Worm (Caenorhabditis elegans): ENCODE data around the gene ufc-1.
A peak's percentile ranks its signal among the peaks of the same experiment; 100 is the strongest.

The ufc-1 gene

DNA sequence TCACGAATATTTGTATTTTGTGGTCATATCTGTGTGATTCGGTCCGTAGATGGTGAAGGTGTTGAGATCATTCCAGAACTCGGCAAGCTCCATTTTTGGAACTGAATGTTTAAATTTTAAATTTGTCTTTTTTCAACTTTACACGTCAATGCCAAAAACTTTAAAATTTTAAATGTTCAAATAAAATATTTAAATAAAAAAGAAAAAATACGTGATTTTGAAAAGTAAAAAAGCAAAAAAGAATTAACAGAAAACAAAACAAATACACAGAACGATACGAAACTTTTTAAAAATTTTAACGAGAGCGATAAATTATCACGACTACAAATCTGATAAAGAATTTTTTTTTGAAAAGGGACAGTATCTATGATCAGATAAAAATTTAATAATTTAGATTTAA, 2.9 kb downstream of the ufc-1 start, which contains the start of gene elo-4:
elo-4 (minus strand) TSS at position 101 of the 400 bp plus-strand sequence.
- TF ChIP-seq ztf-23 (GFP tag; IDR thresholded peaks at IDR 0.05) (no peak), flt-1 (GFP tag; IDR thresholded peaks at IDR 0.05) (no peak), cog-1 (tag; optimal IDR thresholded peaks at IDR 0.05) (no peak), klf-2 (GFP tag; conservative IDR thresholded peaks at IDR 0.05) (no peak), tab-1 (GFP tag; IDR thresholded peaks at IDR 0.05) (no peak), ztf-29 (GFP tag; IDR thresholded peaks at IDR 0.05) (no peak), T22C8.4 (GFP tag; IDR thresholded peaks at IDR 0.05) (no peak)

DNA sequence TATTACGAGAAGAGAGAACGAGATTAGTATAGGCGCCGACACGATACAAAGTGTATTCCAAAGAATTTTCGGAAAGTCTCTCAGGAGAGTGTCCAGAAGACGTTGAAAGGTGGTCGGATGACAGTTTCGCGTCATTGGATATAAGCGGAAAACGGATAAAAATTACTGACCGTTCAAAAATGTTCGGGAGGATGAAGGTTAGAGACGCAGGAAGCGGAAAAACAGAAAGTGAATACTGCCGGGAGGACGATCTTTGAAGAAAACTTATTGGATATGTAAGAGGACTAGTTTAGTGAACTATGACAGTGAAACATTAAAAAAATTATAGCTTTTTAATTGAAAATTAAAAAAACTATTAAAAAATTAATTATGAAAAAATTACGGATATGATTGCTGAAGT, 3.8 kb downstream of the ufc-1 start:
- TF ChIP-seq med-1 (GFP tag; optimal IDR thresholded peaks at IDR 0.05; ENCODE audit: insufficient read depth) = no peak
- no peak for TF ChIP-seq flt-1 (GFP tag; IDR thresholded peaks at IDR 0.05)
- TF ChIP-seq cog-1 (tag; optimal IDR thresholded peaks at IDR 0.05) = no peak
- TF ChIP-seq tab-1 (GFP tag; IDR thresholded peaks at IDR 0.05) = no peak
- no peak for TF ChIP-seq ztf-29 (GFP tag; IDR thresholded peaks at IDR 0.05)
- no peak for TF ChIP-seq T22C8.4 (GFP tag; IDR thresholded peaks at IDR 0.05)
- TF ChIP-seq klf-2 (GFP tag; conservative IDR thresholded peaks at IDR 0.05) = no peak
- TF ChIP-seq ztf-23 (GFP tag; IDR thresholded peaks at IDR 0.05) = no peak
- no peak for TF ChIP-seq ref-1 (GFP tag; conservative IDR thresholded peaks at IDR 0.05)

- no peak for TF ChIP-seq ztf-29 (GFP tag; IDR thresholded peaks at IDR 0.05)
- TF ChIP-seq ref-1 (GFP tag; conservative IDR thresholded peaks at IDR 0.05) = no peak
Measured at ce11 chrIII:9336807-9337206, 5.5 kb downstream of the ufc-1 start.

DNA sequence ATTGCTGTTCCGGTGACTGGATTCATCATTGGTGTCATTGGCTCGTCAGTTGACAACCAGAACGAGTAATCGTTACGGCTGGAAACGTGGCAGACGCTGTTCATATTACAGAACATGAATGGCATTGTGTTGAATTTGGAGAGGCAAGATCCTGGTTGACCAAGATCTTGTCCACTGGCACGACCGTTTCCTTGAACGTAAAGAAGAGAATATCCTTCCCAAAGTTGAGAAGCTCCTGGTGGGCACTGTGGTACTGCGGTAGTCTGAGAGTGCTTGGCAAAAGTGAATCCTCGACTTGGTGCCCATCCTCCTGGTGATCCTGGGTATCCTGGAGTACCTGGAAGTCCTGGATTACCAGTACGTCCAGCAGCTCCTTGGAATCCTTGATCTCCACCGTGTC, 6.7 kb downstream of the ufc-1 start:
- TF ChIP-seq klf-2 (GFP tag; conservative IDR thresholded peaks at IDR 0.05) (no peak), flt-1 (GFP tag; IDR thresholded peaks at IDR 0.05) (no peak), med-1 (GFP tag; optimal IDR thresholded peaks at IDR 0.05; ENCODE audit: insufficient read depth) (no peak), cog-1 (tag; optimal IDR thresholded peaks at IDR 0.05) (no peak), tab-1 (GFP tag; IDR thresholded peaks at IDR 0.05) (no peak), ztf-23 (GFP tag; IDR thresholded peaks at IDR 0.05) (no peak), ref-1 (GFP tag; conservative IDR thresholded peaks at IDR 0.05) (no peak), ztf-29 (GFP tag; IDR thresholded peaks at IDR 0.05) (no peak), T22C8.4 (GFP tag; IDR thresholded peaks at IDR 0.05) (no peak)

DNA sequence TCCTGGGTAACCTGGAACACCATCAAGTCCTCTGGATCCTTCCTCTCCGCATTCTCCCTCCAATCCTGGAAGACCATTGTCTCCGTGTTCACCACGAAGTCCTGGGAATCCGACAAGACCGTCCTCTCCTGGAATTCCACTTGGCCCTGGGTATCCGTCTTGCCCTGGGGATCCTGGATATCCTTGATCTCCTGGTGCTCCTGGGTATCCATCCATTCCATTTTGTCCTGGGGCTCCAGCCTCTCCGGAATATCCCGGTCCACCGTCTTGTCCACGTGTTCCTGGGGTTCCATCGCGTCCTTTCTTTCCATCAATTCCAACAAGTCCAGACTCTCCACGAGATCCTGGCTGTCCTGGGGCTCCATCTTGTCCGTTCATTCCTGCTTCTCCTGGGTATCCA, 8.7 kb downstream of the ufc-1 start:
- TF ChIP-seq ref-1 (GFP tag; conservative IDR thresholded peaks at IDR 0.05) (no peak), cog-1 (tag; optimal IDR thresholded peaks at IDR 0.05) (no peak), ztf-23 (GFP tag; IDR thresholded peaks at IDR 0.05) (no peak), tab-1 (GFP tag; IDR thresholded peaks at IDR 0.05) (no peak), ztf-29 (GFP tag; IDR thresholded peaks at IDR 0.05) (no peak), flt-1 (GFP tag; IDR thresholded peaks at IDR 0.05) (no peak), med-1 (GFP tag; optimal IDR thresholded peaks at IDR 0.05; ENCODE audit: insufficient read depth) (no peak)

- TF ChIP-seq klf-2 (GFP tag; conservative IDR thresholded peaks at IDR 0.05) (no peak), T22C8.4 (GFP tag; IDR thresholded peaks at IDR 0.05) (no peak), flt-1 (GFP tag; IDR thresholded peaks at IDR 0.05) (no peak), ref-1 (GFP tag; conservative IDR thresholded peaks at IDR 0.05) (no peak), tab-1 (GFP tag; IDR thresholded peaks at IDR 0.05) (no peak), cog-1 (tag; optimal IDR thresholded peaks at IDR 0.05) (no peak), ztf-29 (GFP tag; IDR thresholded peaks at IDR 0.05) (no peak), ztf-23 (GFP tag; IDR thresholded peaks at IDR 0.05) (no peak), med-1 (GFP tag; optimal IDR thresholded peaks at IDR 0.05; ENCODE audit: insufficient read depth) (no peak)
Measured at ce11 chrIII:9344347-9344746, 13.0 kb downstream of the ufc-1 start, which contains the start of gene emb-9. emb-9 (minus strand) TSS chrIII:9344447.

DNA sequence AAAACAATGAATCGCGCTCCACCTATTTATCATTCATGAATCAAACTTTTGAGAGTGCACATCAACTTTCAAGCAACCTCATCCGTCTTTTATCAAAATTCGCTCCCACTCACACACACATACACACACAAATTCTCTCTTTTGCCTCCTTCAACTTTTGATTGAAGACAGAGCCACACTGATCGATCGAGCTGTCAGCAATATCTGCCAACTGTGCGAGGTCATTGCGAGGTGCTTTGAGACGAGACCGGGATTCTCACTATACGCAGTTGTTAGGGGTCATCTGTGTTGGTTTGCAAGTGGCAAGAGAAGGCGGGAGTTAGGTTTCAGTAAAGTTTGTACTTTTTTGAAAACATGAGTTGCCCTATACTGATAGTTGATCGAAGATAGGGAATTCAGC, 14.8 kb downstream of the ufc-1 start:
- no peak for TF ChIP-seq ztf-23 (GFP tag; IDR thresholded peaks at IDR 0.05)
- TF ChIP-seq ztf-29 (GFP tag; IDR thresholded peaks at IDR 0.05) = no peak
- TF ChIP-seq T22C8.4 (GFP tag; IDR thresholded peaks at IDR 0.05) = no peak
- TF ChIP-seq flt-1 (GFP tag; IDR thresholded peaks at IDR 0.05) = no peak
- TF ChIP-seq klf-2 (GFP tag; conservative IDR thresholded peaks at IDR 0.05) = no peak

DNA sequence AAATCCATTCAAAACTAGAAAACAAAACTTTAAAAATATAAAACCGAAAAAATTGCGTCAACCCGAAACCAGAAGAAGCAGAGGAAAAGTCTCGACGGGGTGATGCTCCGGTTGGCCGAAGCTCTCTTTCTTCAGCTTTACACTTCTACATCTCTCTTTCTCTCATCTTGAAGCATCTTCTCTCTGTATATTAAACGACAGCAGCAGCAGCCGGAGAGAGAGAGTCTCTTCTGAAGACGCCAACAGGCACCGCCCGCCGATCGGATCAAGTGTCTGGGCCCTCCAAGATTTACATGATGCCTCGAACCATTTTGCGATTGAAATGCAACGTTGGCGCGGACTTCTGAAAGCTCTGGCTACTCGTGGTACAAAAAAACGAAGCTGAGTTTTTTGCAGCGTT, 15.4 kb downstream of the ufc-1 start:
- TF ChIP-seq ztf-23 (GFP tag; IDR thresholded peaks at IDR 0.05) (0 out of 2 replicates have a peak, but pooled peaks have one; percentile 14), ref-1 (GFP tag; conservative IDR thresholded peaks at IDR 0.05) (no peak)

DNA sequence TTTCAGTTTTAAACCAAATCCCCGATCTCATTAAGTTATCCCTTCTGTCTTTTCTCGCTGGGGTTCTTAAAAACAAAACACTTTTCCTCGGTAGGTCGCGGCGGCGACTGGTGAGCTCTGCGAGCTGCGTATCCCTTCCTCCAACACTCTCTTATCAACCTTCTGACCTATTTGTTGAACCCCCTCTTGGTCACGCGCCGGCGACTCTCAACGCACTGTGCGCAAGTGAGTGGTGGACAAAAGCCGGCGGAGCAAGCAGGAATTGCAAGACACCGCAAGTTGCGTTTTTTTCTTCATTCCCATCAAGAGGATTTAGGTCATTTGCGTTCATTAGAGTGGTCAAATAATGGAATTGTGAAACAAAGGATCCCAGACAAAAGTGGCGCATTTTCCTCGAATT, 22.5 kb downstream of the ufc-1 start:
- TF ChIP-seq flt-1 (GFP tag; IDR thresholded peaks at IDR 0.05) = no peak
- TF ChIP-seq ztf-23 (GFP tag; IDR thresholded peaks at IDR 0.05) = no peak
- no peak for TF ChIP-seq cog-1 (tag; optimal IDR thresholded peaks at IDR 0.05)
- no peak for TF ChIP-seq tab-1 (GFP tag; IDR thresholded peaks at IDR 0.05)
- TF ChIP-seq ref-1 (GFP tag; conservative IDR thresholded peaks at IDR 0.05) = no peak
- TF ChIP-seq ztf-29 (GFP tag; IDR thresholded peaks at IDR 0.05) = no peak
- TF ChIP-seq T22C8.4 (GFP tag; IDR thresholded peaks at IDR 0.05) = no peak

DNA sequence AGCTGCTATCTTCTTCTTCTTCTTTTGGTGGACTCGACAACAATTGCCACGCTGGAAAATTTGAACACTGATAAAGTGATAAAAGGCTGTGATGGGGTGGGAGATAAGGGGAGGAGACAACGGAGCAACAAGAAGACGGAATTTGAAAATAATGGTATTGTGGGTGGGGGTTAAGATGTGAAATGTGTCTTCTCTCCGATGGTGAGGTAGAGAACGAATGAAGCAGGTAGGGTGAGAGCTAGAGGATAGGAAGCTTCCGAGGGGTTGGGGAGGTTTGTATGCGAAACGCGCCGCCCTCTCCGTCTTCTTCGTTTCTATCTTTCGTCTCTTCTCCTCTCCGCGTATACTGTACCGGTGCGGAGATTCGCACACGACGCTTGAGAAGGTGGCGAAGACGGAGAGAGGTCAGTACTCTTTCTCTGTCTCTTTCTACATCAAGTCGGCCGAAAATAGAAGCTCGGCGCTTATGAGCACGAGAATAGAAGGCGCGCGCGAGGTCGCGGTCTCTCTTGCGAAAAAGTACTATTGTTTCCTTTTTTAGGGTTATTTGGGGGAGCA, 24.2 kb downstream of the ufc-1 start, which contains the start of gene chtb-1:
chtb-1 (minus strand) TSS at position 51 of the 558 bp plus-strand sequence.
- TF ChIP-seq T22C8.4 (GFP tag; IDR thresholded peaks at IDR 0.05) = no peak
- TF ChIP-seq cog-1 (tag; optimal IDR thresholded peaks at IDR 0.05) = no peak
- no peak for TF ChIP-seq klf-2 (GFP tag; conservative IDR thresholded peaks at IDR 0.05)
- no peak for TF ChIP-seq flt-1 (GFP tag; IDR thresholded peaks at IDR 0.05)
- TF ChIP-seq tab-1 (GFP tag; IDR thresholded peaks at IDR 0.05) = no peak
- TF ChIP-seq med-1 (GFP tag; optimal IDR thresholded peaks at IDR 0.05; ENCODE audit: insufficient read depth) = no peak
- no peak for TF ChIP-seq ref-1 (GFP tag; conservative IDR thresholded peaks at IDR 0.05)
- no peak for TF ChIP-seq ztf-23 (GFP tag; IDR thresholded peaks at IDR 0.05)
- TF ChIP-seq ztf-29 (GFP tag; IDR thresholded peaks at IDR 0.05) = no peak

DNA sequence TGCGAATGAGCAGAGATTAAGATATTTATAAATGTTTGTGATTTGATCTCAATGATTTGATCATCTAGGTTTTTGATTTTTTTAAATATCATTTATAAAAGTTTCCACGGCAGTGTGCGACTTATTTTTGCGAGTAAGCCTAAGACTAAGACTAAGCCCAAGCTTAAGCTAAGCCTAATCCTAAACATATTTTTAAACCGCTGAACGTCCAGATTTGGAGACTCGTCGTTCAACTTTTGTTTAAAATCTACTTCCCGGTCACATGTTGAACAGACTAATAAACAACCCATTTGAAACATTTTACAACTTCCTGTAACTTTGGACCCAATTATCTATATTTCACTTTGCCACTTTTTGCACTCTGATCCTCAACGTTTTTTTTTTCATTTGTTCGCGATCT, 27.7 kb downstream of the ufc-1 start, which contains the start of gene K04H4.5:
K04H4.5 (plus strand) TSS at position 301 of the 400 bp plus-strand sequence.
- no peak for TF ChIP-seq klf-2 (GFP tag; conservative IDR thresholded peaks at IDR 0.05)
- TF ChIP-seq cog-1 (tag; optimal IDR thresholded peaks at IDR 0.05) = no peak
- no peak for TF ChIP-seq T22C8.4 (GFP tag; IDR thresholded peaks at IDR 0.05)
- TF ChIP-seq ztf-23 (GFP tag; IDR thresholded peaks at IDR 0.05) = no peak
- no peak for TF ChIP-seq ztf-29 (GFP tag; IDR thresholded peaks at IDR 0.05)
- TF ChIP-seq tab-1 (GFP tag; IDR thresholded peaks at IDR 0.05) = no peak
- no peak for TF ChIP-seq med-1 (GFP tag; optimal IDR thresholded peaks at IDR 0.05; ENCODE audit: insufficient read depth)

Data from whole organism, midembryonic.